Fruit fly (Drosophila melanogaster) whole organism, wandering third instar larva: ENCODE measurements around the gene CG13096.

ENCODE experiments used
- Abd-B ChIP-seq: fragments of >200 bp; optimal IDR thresholded peaks from 2 replicates; lab custom pipeline; 2017; ENCODE audit warnings: missing biosample characterization, missing genetic modification characterization
- CG32264 ChIP-seq: fragments of 200-800 bp; sonication (Bioruptor generic); optimal IDR thresholded peaks from 2 replicates; lab custom pipeline; 2016; ENCODE audit warnings: missing biosample characterization, missing genetic modification characterization
- CG9705 ChIP-seq: fragments of 200-800 bp; sonication (Bioruptor generic); optimal IDR thresholded peaks from 2 replicates; lab custom pipeline; 2018; ENCODE audit warnings: missing biosample characterization, mild to moderate bottlenecking, missing genetic modification characterization
- CrebA ChIP-seq: fragments of 200-800 bp; sonication (Bioruptor generic); optimal IDR thresholded peaks from 2 replicates; lab custom pipeline; 2016; ENCODE audit warnings: missing biosample characterization, mild to moderate bottlenecking, missing genetic modification characterization, borderline replicate concordance
- Dfd ChIP-seq: fragments of >200 bp; optimal IDR thresholded peaks from 2 replicates; lab custom pipeline; 2017; ENCODE audit warnings: missing biosample characterization, missing genetic modification characterization
- Dif ChIP-seq: fragments of 200-275, 200-300 bp; sonication (Bioruptor generic); optimal IDR thresholded peaks from 2 replicates; lab custom pipeline; 2018; ENCODE audit warnings: missing biosample characterization, missing genetic modification characterization; ENCODE audit not compliant: partially characterized antibody
- GATAd ChIP-seq: sonication (Bioruptor generic); optimal IDR thresholded peaks from 2 replicates; lab custom pipeline; 2016; ENCODE audit warnings: missing biosample characterization, missing genetic modification characterization
- HLH106 ChIP-seq: fragments of 200-800 bp; optimal IDR thresholded peaks from 3 replicates; lab custom pipeline; 2019; ENCODE audit warnings: missing biosample characterization, mild to moderate bottlenecking, missing genetic modification characterization, moderate library complexity
- Hnf4 ChIP-seq: fragments of 200-800 bp; sonication (Bioruptor generic); optimal IDR thresholded peaks from 2 replicates; lab custom pipeline; 2016; ENCODE audit warnings: missing biosample characterization, mild to moderate bottlenecking, missing genetic modification characterization
- Hr78 ChIP-seq: fragments of >200 bp; optimal IDR thresholded peaks from 2 replicates; lab custom pipeline; 2017; ENCODE audit warnings: missing biosample characterization, missing genetic modification characterization
- Hr83 ChIP-seq: fragments of 200-300 bp; sonication (Bioruptor generic); optimal IDR thresholded peaks from 2 replicates; lab custom pipeline; 2016; ENCODE audit warnings: missing biosample characterization, mild to moderate bottlenecking, missing genetic modification characterization, moderate library complexity; ENCODE audit not compliant: poor library complexity, severe bottlenecking
- Jra ChIP-seq: sonication (Bioruptor generic); optimal IDR thresholded peaks from 2 replicates; lab custom pipeline; 2016; ENCODE audit warnings: missing biosample characterization, missing genetic modification characterization
- Mio ChIP-seq: sonication (Bioruptor generic); optimal IDR thresholded peaks from 2 replicates; lab custom pipeline; 2016; ENCODE audit warnings: missing biosample characterization, missing genetic modification characterization
- Myc ChIP-seq: fragments of >200 bp; optimal IDR thresholded peaks from 2 replicates; lab custom pipeline; 2017
- N ChIP-seq: fragments of >200 bp; optimal IDR thresholded peaks from 2 replicates; lab custom pipeline; 2018; ENCODE audit warnings: missing biosample characterization, missing external identifiers, missing genetic modification characterization
- OdsH ChIP-seq: fragments of 200-800 bp; sonication (Bioruptor generic); optimal IDR thresholded peaks from 2 replicates; lab custom pipeline; 2016; ENCODE audit warnings: missing biosample characterization, mild to moderate bottlenecking, missing genetic modification characterization
- Rel ChIP-seq, 2 experiments: fragments of 200-800 bp; sonication (Bioruptor generic) in 1 of 2; optimal IDR thresholded peaks; 2 replicates in 1 of 2; 3 replicates in 1 of 2; lab custom pipeline; 2016 to 2019; ENCODE audit warnings: mild to moderate bottlenecking in 2 of 2, missing biosample characterization in 2 of 2, missing genetic modification characterization in 2 of 2, moderate library complexity in 1 of 2
- Sp1 ChIP-seq: fragments of 200-800 bp; sonication (Bioruptor generic); optimal IDR thresholded peaks from 3 replicates; lab custom pipeline; 2019; ENCODE audit warnings: missing biosample characterization, mild to moderate bottlenecking, missing genetic modification characterization, moderate library complexity
- Vsx2 ChIP-seq: fragments of 200-300, 225-300 bp; sonication (Bioruptor generic); optimal IDR thresholded peaks from 2 replicates; lab custom pipeline; 2018; ENCODE audit warnings: missing biosample characterization, missing genetic modification characterization; ENCODE audit not compliant: partially characterized antibody
- br ChIP-seq: fragments of 200-800 bp; sonication (Bioruptor generic); optimal IDR thresholded peaks from 2 replicates; lab custom pipeline; 2016; ENCODE audit warnings: missing biosample characterization, missing genetic modification characterization
- brk ChIP-seq: fragments of 200-800 bp; sonication (Bioruptor generic); optimal IDR thresholded peaks from 2 replicates; lab custom pipeline; 2016; ENCODE audit warnings: missing biosample characterization, mild to moderate bottlenecking, missing genetic modification characterization
- dl ChIP-seq, 2 experiments: fragments of 175-275, 200-275 bp in 1 of 2; fragments of 200-275 bp in 1 of 2; sonication (Bioruptor generic); optimal IDR thresholded peaks; lab custom pipeline; 2018; ENCODE audit warnings: mild to moderate bottlenecking in 2 of 2, missing biosample characterization in 2 of 2, missing genetic modification characterization in 2 of 2, moderate library complexity in 2 of 2; ENCODE audit not compliant: partially characterized antibody in 2 of 2, insufficient read depth in 1 of 2
- dmrt93B ChIP-seq: fragments of 200-800 bp; sonication (Bioruptor generic); optimal IDR thresholded peaks from 2 replicates; lab custom pipeline; 2018; ENCODE audit warnings: missing biosample characterization, mild to moderate bottlenecking, missing genetic modification characterization
- dsf ChIP-seq: sonication (Bioruptor generic); optimal IDR thresholded peaks from 2 replicates; lab custom pipeline; 2016; ENCODE audit warnings: missing biosample characterization, missing genetic modification characterization, borderline replicate concordance
- ey ChIP-seq: fragments of 200-800 bp; sonication (Bioruptor generic); optimal IDR thresholded peaks from 2 replicates; lab custom pipeline; 2016; ENCODE audit warnings: missing biosample characterization, missing genetic modification characterization
- foxo ChIP-seq, 2 experiments: fragments of 200-800 bp; sonication (Bioruptor generic); optimal IDR thresholded peaks; 2 replicates in 1 of 2; 3 replicates in 1 of 2; lab custom pipeline; 2016 to 2017; ENCODE audit warnings: missing biosample characterization in 2 of 2, missing genetic modification characterization in 2 of 2
- fru ChIP-seq: fragments of 200-800 bp; sonication (Bioruptor generic); optimal IDR thresholded peaks from 3 replicates; lab custom pipeline; 2016; ENCODE audit warnings: missing biosample characterization, mild to moderate bottlenecking, missing genetic modification characterization
- h ChIP-seq: fragments of 200-800 bp; sonication (Bioruptor generic); optimal IDR thresholded peaks from 3 replicates; lab custom pipeline; 2016; ENCODE audit warnings: missing biosample characterization, mild to moderate bottlenecking, missing genetic modification characterization
- jim ChIP-seq: fragments of 175-275, 200-325 bp; sonication (Bioruptor generic); optimal IDR thresholded peaks from 2 replicates; lab custom pipeline; 2016; ENCODE audit warnings: missing biosample characterization, mild to moderate bottlenecking, missing genetic modification characterization
- lola ChIP-seq: fragments of >200 bp; optimal IDR thresholded peaks from 2 replicates; lab custom pipeline; 2017; ENCODE audit warnings: missing biosample characterization, missing genetic modification characterization
- pan ChIP-seq: fragments of >200 bp; optimal IDR thresholded peaks from 2 replicates; lab custom pipeline; 2017
- psq ChIP-seq: fragments of 200-800 bp; sonication (Bioruptor generic); optimal IDR thresholded peaks from 3 replicates; lab custom pipeline; 2017; ENCODE audit warnings: missing biosample characterization, mild to moderate bottlenecking, missing genetic modification characterization, moderate library complexity
- rgr ChIP-seq: fragments of 200-800 bp; sonication (Bioruptor generic); optimal IDR thresholded peaks from 3 replicates; lab custom pipeline; 2016; ENCODE audit warnings: missing biosample characterization, mild to moderate bottlenecking, missing genetic modification characterization
- sage ChIP-seq: fragments of 200-800 bp; sonication (Bioruptor generic); optimal IDR thresholded peaks from 2 replicates; lab custom pipeline; 2016; ENCODE audit warnings: missing biosample characterization, mild to moderate bottlenecking, missing genetic modification characterization
- sv ChIP-seq: fragments of 200-800 bp; sonication (Bioruptor generic); optimal IDR thresholded peaks from 3 replicates; lab custom pipeline; 2016; ENCODE audit warnings: missing biosample characterization, missing genetic modification characterization
- tai ChIP-seq: sonication (Bioruptor generic); optimal IDR thresholded peaks from 2 replicates; lab custom pipeline; 2016; ENCODE audit warnings: missing biosample characterization, missing genetic modification characterization
- usp ChIP-seq: fragments of >200 bp; optimal IDR thresholded peaks from 2 replicates; lab custom pipeline; 2017; ENCODE audit warnings: missing biosample characterization, missing genetic modification characterization
- woc ChIP-seq: sonication (Bioruptor generic); optimal IDR thresholded peaks from 2 replicates; lab custom pipeline; 2016; ENCODE audit warnings: missing biosample characterization, mild to moderate bottlenecking, missing genetic modification characterization

Gene CG13096

dm6 chr2L:8511723-8512122 lies at the start of gene CG13096:
CG13096 (minus strand) TSS chr2L:8511866.
- no peak for TF ChIP-seq Mio
- peak; percentile 74 for TF ChIP-seq Myc
- TF ChIP-seq Dif (GFP tag; lab: Kevin White, UChicago), result no peak
- TF ChIP-seq ey (GFP tag; lab: Kevin White, UChicago), result no peak
- TF ChIP-seq br (GFP tag; lab: Kevin White, UChicago), result no peak
- no peak for TF ChIP-seq OdsH (GFP tag; lab: Kevin White, UChicago)
- peak; percentile 7 for TF ChIP-seq sv (GFP tag; lab: Kevin White, UChicago)
- TF ChIP-seq dl (GFP tag; optimal IDR thresholded peaks at IDR 0.05; lab: Kevin White, UChicago; ENCODE audit: insufficient read depth in 1 of 2, partially characterized antibody in 2 of 2), result no peak
- TF ChIP-seq, all 38 proteins: peak for 2

dm6 chr2L:8556207-8556606 lies 44.5 kb upstream of the CG13096 start:
- TF ChIP-seq tai (GFP tag; lab: Kevin White, UChicago) (no peak), dmrt93B (GFP tag; lab: Kevin White, UChicago) (no peak), lola (GFP tag; lab: Kevin White, UChicago) (no peak)

- no peak for TF ChIP-seq Jra (GFP tag; lab: Kevin White, UChicago)
- TF ChIP-seq Dif (GFP tag; lab: Kevin White, UChicago), result no peak
- no peak for TF ChIP-seq tai (GFP tag; lab: Kevin White, UChicago)
- TF ChIP-seq dsf (GFP tag; lab: Kevin White, UChicago), result no peak
- TF ChIP-seq Sp1 (GFP tag; lab: Kevin White, UChicago), result peak; percentile 8
- no peak for TF ChIP-seq GATAd (GFP tag; lab: Kevin White, UChicago)
- no peak for TF ChIP-seq Rel (GFP tag; optimal IDR thresholded peaks at IDR 0.05; lab: Kevin White, UChicago)
- TF ChIP-seq Rel (tag; optimal IDR thresholded peaks at IDR 0.05; lab: Kevin White, UChicago), result no peak
- no peak for TF ChIP-seq dl (GFP tag; optimal IDR thresholded peaks at IDR 0.05; lab: Kevin White, UChicago; ENCODE audit: insufficient read depth in 1 of 2, partially characterized antibody in 2 of 2)
- no peak for TF ChIP-seq jim (GFP tag; lab: Kevin White, UChicago)
- no peak for TF ChIP-seq Hr83 (GFP tag; lab: Kevin White, UChicago)
- TF ChIP-seq HLH106 (tag; lab: Kevin White, UChicago), result peak; percentile 28
- TF ChIP-seq rgr (GFP tag; lab: Kevin White, UChicago), result peak; percentile 59
- TF ChIP-seq lola (GFP tag; lab: Kevin White, UChicago), result no peak
- TF ChIP-seq foxo (GFP tag; optimal IDR thresholded peaks at IDR 0.05; lab: Kevin White, UChicago), result peak in 1 of 2 experiments; percentile 27
- no peak for TF ChIP-seq woc (GFP tag; lab: Kevin White, UChicago)
- TF ChIP-seq CrebA, result no peak
- no peak for TF ChIP-seq brk (GFP tag; lab: Kevin White, UChicago)
- no peak for TF ChIP-seq Vsx2 (GFP tag; lab: Kevin White, UChicago)
- TF ChIP-seq h, result peak; percentile 45
- TF ChIP-seq Mio, result no peak
- TF ChIP-seq ey (GFP tag; lab: Kevin White, UChicago), result peak; percentile 45
- no peak for TF ChIP-seq sage
- no peak for TF ChIP-seq OdsH (GFP tag; lab: Kevin White, UChicago)
- no peak for TF ChIP-seq dmrt93B (GFP tag; lab: Kevin White, UChicago)
- no peak for TF ChIP-seq CG9705 (GFP tag; lab: Kevin White, UChicago)
- no peak for TF ChIP-seq Dfd (GFP tag; lab: Kevin White, UChicago)
- TF ChIP-seq Abd-B, result no peak
- TF ChIP-seq Myc, result no peak
- TF ChIP-seq CG32264 (GFP tag; lab: Kevin White, UChicago), result no peak
- TF ChIP-seq br (GFP tag; lab: Kevin White, UChicago), result peak; percentile 36
- TF ChIP-seq usp (GFP tag; lab: Kevin White, UChicago), result no peak
- no peak for TF ChIP-seq Hr78 (GFP tag; lab: Kevin White, UChicago)
- TF ChIP-seq fru (GFP tag; lab: Kevin White, UChicago), result peak; percentile 70
- TF ChIP-seq psq (GFP tag; lab: Kevin White, UChicago), result peak; percentile 51
- no peak for TF ChIP-seq pan (lab: Kevin White, UChicago)
- TF ChIP-seq N (GFP tag; lab: Kevin White, UChicago), result no peak
- TF ChIP-seq sv (GFP tag; lab: Kevin White, UChicago), result no peak
- TF ChIP-seq Hnf4 (GFP tag; lab: Kevin White, UChicago), result peak; percentile 17
Observed at dm6 chr2L:8553789-8554626, 42.3 kb upstream of the CG13096 start.
